Worm (Caenorhabditis elegans) whole organism, midembryonic: ENCODE results near the gene pqn-84.

ENCODE experiments used
- T22C8.4 ChIP-seq: fragments of 200-800 bp; sonication (Bioruptor generic); IDR thresholded peaks from 2 replicates; pipeline ENCODE4 v1.3.6; 2022; ENCODE audit warnings: missing genetic modification characterization, missing compliant biosample characterization
- ztf-23 ChIP-seq: fragments of 200-800 bp; sonication (Bioruptor generic); IDR thresholded peaks from 2 replicates; pipeline ENCODE4 v1.3.6; 2022; ENCODE audit warnings: missing genetic modification reagents, missing genetic modification characterization, missing compliant biosample characterization
- ztf-29 ChIP-seq: fragments of 200-800 bp; sonication (Bioruptor generic); IDR thresholded peaks from 2 replicates; pipeline ENCODE4 v1.3.6; 2022; ENCODE audit warnings: missing genetic modification reagents, missing genetic modification characterization, missing compliant biosample characterization

ce11 chrIII:11719400-11719875 is 19.4 kb downstream of the pqn-84 start, which contains the start of the genes elb-1 and Y41C4A.11:
- TF ChIP-seq ztf-29 (GFP tag; lab: Robert Waterston, UW) = no peak
- TF ChIP-seq ztf-23 = no peak
- no peak for TF ChIP-seq T22C8.4 (GFP tag; lab: Robert Waterston, UW)
